Fruit fly (Drosophila melanogaster) whole organism, embryonic: ENCODE measurements around the gene Prx5.

ENCODE experiments used
- Awh ChIP-seq: fragments of 200-800 bp; sonication (Bioruptor generic); IDR thresholded peaks from 2 replicates; pipeline ENCODE4, ENCODE4 v1.3.6; 2022; ENCODE audit warnings: missing biosample characterization, missing genetic modification characterization
- CG11398 ChIP-seq: fragments of 200-800 bp; sonication (Bioruptor generic); optimal IDR thresholded peaks from 2 replicates; lab custom pipeline; 2016; ENCODE audit warnings: missing biosample characterization, missing genetic modification characterization
- CG12299 ChIP-seq: fragments of 200-800 bp; sonication (Bioruptor generic); optimal IDR thresholded peaks from 2 replicates; lab custom pipeline; 2018; ENCODE audit warnings: missing biosample characterization, mild to moderate bottlenecking, missing genetic modification characterization
- CG14860 ChIP-seq: fragments of 200-800 bp; sonication (Bioruptor generic); IDR thresholded peaks from 3 replicates; pipeline ENCODE4 v1.3.6; 2022; ENCODE audit warnings: missing biosample characterization, missing genetic modification characterization; ENCODE audit not compliant: partially characterized antibody
- CG16815 ChIP-seq: fragments of 200-800 bp; sonication (Bioruptor generic); optimal IDR thresholded peaks from 3 replicates; lab custom pipeline; 2017; ENCODE audit warnings: missing biosample characterization, mild to moderate bottlenecking, missing genetic modification characterization
- CG2129 ChIP-seq: fragments of 200-800 bp; sonication (Bioruptor generic); IDR thresholded peaks from 2 replicates; pipeline ENCODE4 v1.3.6; 2022; ENCODE audit warnings: missing biosample characterization, missing genetic modification characterization; ENCODE audit not compliant: partially characterized antibody
- CG2678 ChIP-seq: fragments of 200-800 bp; sonication (Bioruptor generic); optimal IDR thresholded peaks from 3 replicates; lab custom pipeline; 2019; ENCODE audit warnings: missing biosample characterization, mild to moderate bottlenecking, missing genetic modification characterization, moderate library complexity
- CG32772 ChIP-seq: fragments of 200-800 bp; sonication (Bioruptor generic); IDR thresholded peaks from 2 replicates; pipeline ENCODE4 v1.3.6; 2022; ENCODE audit warnings: missing biosample characterization, missing genetic modification characterization
- CG5953 ChIP-seq: fragments of 200-800 bp; sonication (Bioruptor generic); IDR thresholded peaks from 2 replicates; pipeline ENCODE4 v1.3.6; 2022; ENCODE audit warnings: missing biosample characterization, missing genetic modification characterization
- Drgx ChIP-seq: fragments of 200-800 bp; sonication (Bioruptor generic); IDR thresholded peaks from 2 replicates; pipeline ENCODE4 v1.3.6; 2022; ENCODE audit warnings: missing biosample characterization, missing genetic modification characterization
- Ets65A ChIP-seq: fragments of 200-800 bp; sonication (Bioruptor generic); peaks from one replicate; lab custom pipeline; 2016; ENCODE audit warnings: missing biosample characterization, missing genetic modification characterization
- Med ChIP-seq: fragments of 200-800 bp; sonication (Bioruptor generic); peaks from one replicate; lab custom pipeline; 2016; ENCODE audit warnings: missing biosample characterization, missing genetic modification characterization, mild to moderate bottlenecking, inconsistent platforms, moderate library complexity
- Sox100B ChIP-seq: fragments of 200-800 bp; sonication (Bioruptor generic); optimal IDR thresholded peaks from 3 replicates; lab custom pipeline; 2018; ENCODE audit warnings: missing biosample characterization, mild to moderate bottlenecking, missing genetic modification characterization
- Sry-β ChIP-seq: fragments of 200-800 bp; sonication (Bioruptor generic); optimal IDR thresholded peaks from 2 replicates; lab custom pipeline; 2018; ENCODE audit warnings: missing biosample characterization, mild to moderate bottlenecking, missing genetic modification characterization, moderate library complexity
- Usf ChIP-seq: fragments of 200-800 bp; sonication (Bioruptor generic); optimal IDR thresholded peaks from 2 replicates; lab custom pipeline; 2017; ENCODE audit warnings: missing genotype, missing biosample characterization, missing genetic modification characterization
- ato ChIP-seq: fragments of 200-800 bp; sonication (Bioruptor generic); IDR thresholded peaks from 2 replicates; pipeline ENCODE4 v1.3.6; 2022; ENCODE audit warnings: missing biosample characterization, missing genetic modification characterization; ENCODE audit not compliant: partially characterized antibody
- bsh ChIP-seq, 2 experiments: fragments of 200-800 bp; sonication (Bioruptor generic); optimal IDR thresholded peaks; 2 replicates each; lab custom pipeline; 2017 to 2018; ENCODE audit warnings: mild to moderate bottlenecking in 2 of 2, missing biosample characterization in 2 of 2, missing genetic modification characterization in 2 of 2, moderate library complexity in 1 of 2
- ci ChIP-seq: fragments of 200-800 bp; sonication (Bioruptor generic); IDR thresholded peaks from 3 replicates; pipeline ENCODE4 v1.3.6; 2022; ENCODE audit warnings: missing biosample characterization, missing genetic modification characterization
- ewg ChIP-seq: fragments of 200-800 bp; sonication (Bioruptor generic); optimal IDR thresholded peaks from 3 replicates; lab custom pipeline; 2017; ENCODE audit warnings: mild to moderate bottlenecking, missing biosample characterization, missing genetic modification reagents, missing genetic modification characterization
- grn ChIP-seq: fragments of 200-800 bp; sonication (Bioruptor generic); optimal IDR thresholded peaks from 3 replicates; lab custom pipeline; 2017; ENCODE audit warnings: missing biosample characterization, missing genetic modification characterization
- insv ChIP-seq, 2 experiments: fragments of 200-800 bp; sonication (Bioruptor generic); optimal IDR thresholded peaks; 3 replicates each; lab custom pipeline; 2016 to 2018; ENCODE audit warnings: missing biosample characterization in 2 of 2, missing genetic modification characterization in 2 of 2
- lmd ChIP-seq: fragments of 200-800 bp; sonication (Bioruptor generic); IDR thresholded peaks from 2 replicates; pipeline ENCODE4 v1.3.6; 2022; ENCODE audit warnings: missing biosample characterization, missing genetic modification characterization
- nmo ChIP-seq: fragments of 200-800 bp; sonication (Bioruptor generic); optimal IDR thresholded peaks from 2 replicates; lab custom pipeline; 2018; ENCODE audit warnings: missing biosample characterization, mild to moderate bottlenecking, missing genetic modification characterization, moderate library complexity
- nom ChIP-seq: fragments of 200-800 bp; sonication (Bioruptor generic); optimal IDR thresholded peaks from 2 replicates; lab custom pipeline; 2017; ENCODE audit warnings: missing biosample characterization, missing genetic modification characterization, mild to moderate bottlenecking, moderate library complexity, missing genetic modification reagents
- peb ChIP-seq: fragments of 200-800 bp; sonication (Bioruptor generic); IDR thresholded peaks from 2 replicates; pipeline ENCODE4 v1.3.6; 2022; ENCODE audit warnings: missing biosample characterization, missing genetic modification characterization
- phol ChIP-seq: fragments of 200-800 bp; sonication (Bioruptor generic); optimal IDR thresholded peaks from 3 replicates; lab custom pipeline; 2018; ENCODE audit warnings: missing biosample characterization, mild to moderate bottlenecking, missing genetic modification characterization, moderate library complexity
- pita ChIP-seq: fragments of 200-800 bp; sonication (Bioruptor generic); optimal IDR thresholded peaks from 2 replicates; lab custom pipeline; 2017; ENCODE audit warnings: missing biosample characterization, mild to moderate bottlenecking, missing genetic modification characterization
- pros ChIP-seq: fragments of 200-800 bp; sonication (Bioruptor generic); optimal IDR thresholded peaks from 3 replicates; lab custom pipeline; 2019; ENCODE audit warnings: missing biosample characterization, mild to moderate bottlenecking, missing genetic modification characterization, moderate library complexity
- ranshi ChIP-seq: fragments of 200-800 bp; sonication (Bioruptor generic); IDR thresholded peaks from 2 replicates; pipeline ENCODE4 v1.3.6; 2022; ENCODE audit warnings: missing biosample characterization, missing genetic modification characterization
- sens ChIP-seq: fragments of 200-800 bp; sonication (Bioruptor generic); peaks from one replicate; lab custom pipeline; 2016; ENCODE audit warnings: missing biosample characterization, missing genetic modification characterization
- sqz ChIP-seq: fragments of 200-800 bp; sonication (Bioruptor generic); optimal IDR thresholded peaks from 3 replicates; lab custom pipeline; 2018; ENCODE audit warnings: missing biosample characterization, mild to moderate bottlenecking, missing genetic modification characterization
- sr ChIP-seq: fragments of 200-800 bp; sonication (Bioruptor generic); IDR thresholded peaks from 3 replicates; pipeline ENCODE4 v1.3.6; 2022; ENCODE audit warnings: missing biosample characterization, missing genetic modification characterization
- trem ChIP-seq: fragments of 200-800 bp; optimal IDR thresholded peaks from 3 replicates; lab custom pipeline; 2019; ENCODE audit warnings: missing biosample characterization, mild to moderate bottlenecking, missing genetic modification characterization, moderate library complexity
- ttk ChIP-seq: fragments of 200-800 bp; sonication (Bioruptor generic); IDR thresholded peaks from 2 replicates; pipeline ENCODE4 v2.1.2; 2022; ENCODE audit warnings: missing biosample characterization, missing genetic modification characterization
- unpg ChIP-seq: fragments of 200-800 bp; sonication (Bioruptor generic); optimal IDR thresholded peaks from 3 replicates; lab custom pipeline; 2018; ENCODE audit warnings: missing biosample characterization, mild to moderate bottlenecking, missing genetic modification characterization, moderate library complexity

The Prx5 gene

dm6 chr3R:18157459-18157858, 9.6 kb downstream of the Prx5 start:
- TF ChIP-seq ttk (GFP tag; lab: Robert Waterston, UW): 0 out of 2 replicates have a peak, but pooled peaks have one; percentile 14
- no peak for TF ChIP-seq Sry-β (GFP tag; lab: Kevin White, UChicago)
- TF ChIP-seq trem (tag; lab: Kevin White, UChicago): peak; percentile 14
- TF ChIP-seq CG5953 (GFP tag; lab: Robert Waterston, UW): no peak

dm6 chr3R:18156608-18157007, 10.5 kb downstream of the Prx5 start:
- TF ChIP-seq insv (GFP tag; optimal IDR thresholded peaks at IDR 0.05; lab: Kevin White, UChicago) (peak in 1 of 2 experiments; percentile 87), CG2678 (tag; lab: Kevin White, UChicago) (no peak), nmo (GFP tag; lab: Kevin White, UChicago) (no peak), ranshi (GFP tag; lab: Robert Waterston, UW) (no peak), peb (GFP tag; lab: Robert Waterston, UW) (no peak), Sox100B (GFP tag; lab: Kevin White, UChicago) (no peak), phol (peak; percentile 77)

- TF ChIP-seq CG32772 (0 out of 2 replicates have a peak, but pooled peaks have one; percentile 27), Drgx (GFP tag; lab: Robert Waterston, UW) (0 out of 2 replicates have a peak, but pooled peaks have one; percentile 5), ci (0 out of 3 replicates have a peak, but pooled peaks have one; percentile 12), pros (GFP tag; lab: Kevin White, UChicago) (no peak), Usf (no peak), sr (GFP tag; lab: Robert Waterston, UW) (no peak), ato (GFP tag; lab: Robert Waterston, UW) (0 out of 2 replicates have a peak, but pooled peaks have one; percentile 25), ewg (GFP tag; lab: Kevin White, UChicago) (peak; percentile 61), CG12299 (tag; lab: Kevin White, UChicago) (no peak)
Observed at dm6 chr3R:18153698-18154097, 13.4 kb downstream of the Prx5 start.

dm6 chr3R:18151820-18152219, 15.3 kb downstream of the Prx5 start, which contains the start of gene CG14316:
CG14316 (plus strand) TSS chr3R:18152120.
- no peak for TF ChIP-seq unpg
- TF ChIP-seq, all 482 proteins: peak for 0

dm6 chr3R:18146629-18147028, 20.4 kb downstream of the Prx5 start:
- TF ChIP-seq lmd: no peak
- TF ChIP-seq nom (GFP tag; lab: Kevin White, UChicago): peak; percentile 88
- no peak for TF ChIP-seq Med
- TF ChIP-seq CG2129 (GFP tag; lab: Robert Waterston, UW): no peak
- peak in 1 of 2 experiments; percentile 49 for TF ChIP-seq bsh (GFP tag; optimal IDR thresholded peaks at IDR 0.05; lab: Kevin White, UChicago)
- TF ChIP-seq Ets65A (GFP tag; lab: Kevin White, UChicago): peak; percentile 54

- TF ChIP-seq Ets65A (GFP tag; lab: Kevin White, UChicago) (peak; percentile 48), pita (GFP tag; lab: Kevin White, UChicago) (no peak), grn (peak; percentile 95), sqz (GFP tag; lab: Kevin White, UChicago) (peak; percentile 15), sens (GFP tag; lab: Kevin White, UChicago) (peak; percentile 7), CG14860 (GFP tag; lab: Robert Waterston, UW) (no peak), Awh (GFP tag; lab: Robert Waterston, UW) (peak; percentile 68), CG11398 (GFP tag; lab: Kevin White, UChicago) (no peak), CG16815 (GFP tag; lab: Kevin White, UChicago) (no peak)
Observed at dm6 chr3R:18144853-18145252, 22.2 kb downstream of the Prx5 start.
